Fruit fly (Drosophila melanogaster) whole organism, embryonic: Measurements from ENCODE around the gene ver.
A peak's percentile ranks its signal among the peaks of the same experiment; 100 is the strongest.

Source experiments
- Ada2b ChIP-seq: fragments of 200-800 bp; sonication (Bioruptor generic); IDR thresholded peaks from 2 replicates; pipeline ENCODE4 v1.3.6; 2022; ENCODE audit warnings: missing biosample characterization, missing genetic modification characterization
- Adf1 ChIP-seq: fragments of 200-800 bp; sonication (Bioruptor generic); IDR thresholded peaks from 2 replicates; pipeline ENCODE4 v1.3.6; 2022; ENCODE audit warnings: missing biosample characterization, missing genetic modification characterization
- Blimp-1 ChIP-seq: fragments of 200-800 bp; sonication (Bioruptor generic); optimal IDR thresholded peaks from 3 replicates; lab custom pipeline; 2018; ENCODE audit warnings: missing biosample characterization, missing genetic modification characterization, mild to moderate bottlenecking, moderate library complexity, missing genetic modification reagents
- CG10274 ChIP-seq: fragments of 200-800 bp; sonication (Bioruptor generic); optimal IDR thresholded peaks from 3 replicates; lab custom pipeline; 2017; ENCODE audit warnings: missing biosample characterization, mild to moderate bottlenecking, missing genetic modification characterization
- CG10565 ChIP-seq: fragments of 200-800 bp; sonication (Bioruptor generic); optimal IDR thresholded peaks from 3 replicates; lab custom pipeline; 2016; ENCODE audit warnings: missing biosample characterization, mild to moderate bottlenecking, missing genetic modification characterization
- CG10959 ChIP-seq: fragments of 200-800 bp; sonication (Bioruptor generic); IDR thresholded peaks from 2 replicates; pipeline ENCODE4 v1.3.6; 2022; ENCODE audit warnings: missing biosample characterization, missing genetic modification characterization
- CG11504 ChIP-seq: fragments of 200-800 bp; sonication (Bioruptor generic); optimal IDR thresholded peaks from 3 replicates; lab custom pipeline; 2019; ENCODE audit warnings: missing biosample characterization, mild to moderate bottlenecking, missing genetic modification characterization, moderate library complexity
- CG12769 ChIP-seq: fragments of 200-800 bp; sonication (Bioruptor generic); optimal IDR thresholded peaks from 2 replicates; lab custom pipeline; 2019; ENCODE audit warnings: missing biosample characterization, mild to moderate bottlenecking, missing genetic modification characterization, moderate library complexity
- CG12942 ChIP-seq: fragments of 200-800 bp; sonication (Bioruptor generic); optimal IDR thresholded peaks from 3 replicates; lab custom pipeline; 2016; ENCODE audit warnings: missing biosample characterization, missing genetic modification characterization
- CG14014 ChIP-seq: fragments of 200-800 bp; sonication (Bioruptor generic); IDR thresholded peaks from 2 replicates; pipeline ENCODE4 v1.3.6; 2022; ENCODE audit warnings: missing biosample characterization, missing genetic modification characterization
- CG1603 ChIP-seq: fragments of 200-800 bp; sonication (Bioruptor generic); optimal IDR thresholded peaks from 2 replicates; lab custom pipeline; 2019; ENCODE audit warnings: missing biosample characterization, mild to moderate bottlenecking, missing genetic modification characterization, moderate library complexity
- CG17568 ChIP-seq: fragments of 200-800 bp; sonication (Bioruptor generic); optimal IDR thresholded peaks from 2 replicates; lab custom pipeline; 2018; ENCODE audit warnings: missing biosample characterization, mild to moderate bottlenecking, missing genetic modification characterization, moderate library complexity
- CG17612 ChIP-seq: fragments of 200-800 bp; sonication (Bioruptor generic); IDR thresholded peaks from 2 replicates; pipeline ENCODE4 v1.3.6; 2022; ENCODE audit warnings: missing biosample characterization, missing genetic modification characterization
- CG1832 ChIP-seq: fragments of 200-800 bp; sonication (Bioruptor generic); optimal IDR thresholded peaks from 2 replicates; lab custom pipeline; 2017; ENCODE audit warnings: missing biosample characterization, mild to moderate bottlenecking, missing genetic modification characterization, inconsistent platforms
- CG18476 ChIP-seq: fragments of 200-800 bp; sonication (Bioruptor generic); optimal IDR thresholded peaks from 2 replicates; lab custom pipeline; 2016; ENCODE audit warnings: missing biosample characterization, mild to moderate bottlenecking, missing genetic modification characterization
- CG2120 ChIP-seq: fragments of 200-800 bp; sonication (Bioruptor generic); optimal IDR thresholded peaks from 3 replicates; lab custom pipeline; 2016; ENCODE audit warnings: missing biosample characterization, missing genetic modification characterization
- CG3407 ChIP-seq: fragments of 200-800 bp; sonication (Bioruptor generic); optimal IDR thresholded peaks from 2 replicates; lab custom pipeline; 2018; ENCODE audit warnings: missing biosample characterization, mild to moderate bottlenecking, missing genetic modification characterization
- CG4404 ChIP-seq: fragments of 200-800 bp; sonication (Bioruptor generic); IDR thresholded peaks from 2 replicates; pipeline ENCODE4 v1.3.6; 2022; ENCODE audit warnings: missing biosample characterization, missing genetic modification characterization
- CG4617 ChIP-seq: fragments of 200-800 bp; sonication (Bioruptor generic); optimal IDR thresholded peaks from 3 replicates; lab custom pipeline; 2016; ENCODE audit warnings: missing biosample characterization, missing genetic modification characterization, borderline replicate concordance
- CG6765 ChIP-seq: fragments of 200-800 bp; sonication (Bioruptor generic); optimal IDR thresholded peaks from 3 replicates; lab custom pipeline; 2017; ENCODE audit warnings: missing biosample characterization, mild to moderate bottlenecking, missing genetic modification characterization
- CG7357 ChIP-seq: fragments of 200-800 bp; sonication (Bioruptor generic); IDR thresholded peaks from 3 replicates; pipeline ENCODE4 v1.3.6; 2022; ENCODE audit warnings: missing biosample characterization, missing genetic modification characterization
- CG8765 ChIP-seq: fragments of 200-800 bp; sonication (Bioruptor generic); IDR thresholded peaks from 2 replicates; pipeline ENCODE4 v1.3.6; 2022; ENCODE audit warnings: missing biosample characterization, missing genetic modification characterization
- CG8924 ChIP-seq: fragments of 200-800 bp; optimal IDR thresholded peaks from 3 replicates; lab custom pipeline; 2019; ENCODE audit warnings: missing biosample characterization, mild to moderate bottlenecking, missing genetic modification characterization, moderate library complexity
- CG9609 ChIP-seq: fragments of 200-800 bp; sonication (Bioruptor generic); optimal IDR thresholded peaks from 3 replicates; lab custom pipeline; 2016; ENCODE audit warnings: missing biosample characterization, missing genetic modification characterization
- Drgx ChIP-seq: fragments of 200-800 bp; sonication (Bioruptor generic); IDR thresholded peaks from 2 replicates; pipeline ENCODE4 v1.3.6; 2022; ENCODE audit warnings: missing biosample characterization, missing genetic modification characterization
- GATAe ChIP-seq: fragments of 200-800 bp; sonication (Bioruptor generic); conservative IDR thresholded peaks from 2 replicates; pipeline ENCODE4 v1.3.6; 2022; ENCODE audit warnings: missing biosample characterization, missing genetic modification characterization
- H2.0 ChIP-seq: fragments of 200-800 bp; sonication (Bioruptor generic); IDR thresholded peaks from 2 replicates; pipeline ENCODE4 v1.3.6; 2022; ENCODE audit warnings: missing biosample characterization, missing genetic modification characterization
- HLHmδ ChIP-seq: fragments of 200-800 bp; sonication (Bioruptor generic); optimal IDR thresholded peaks from 2 replicates; lab custom pipeline; 2018; ENCODE audit warnings: missing biosample characterization, mild to moderate bottlenecking, missing genetic modification characterization, moderate library complexity
- MBD-R2 ChIP-seq: fragments of 200-800 bp; sonication (Bioruptor generic); IDR thresholded peaks from 2 replicates; pipeline ENCODE4 v1.3.6; 2022; ENCODE audit warnings: missing biosample characterization, missing genetic modification characterization
- Mrtf ChIP-seq: fragments of 200-800 bp; sonication (Bioruptor generic); IDR thresholded peaks from 3 replicates; pipeline ENCODE4 v1.3.6; 2022; ENCODE audit warnings: missing biosample characterization, missing genetic modification characterization
- Tbp ChIP-seq: fragments of >200 bp; optimal IDR thresholded peaks from 2 replicates; lab custom pipeline; 2018; ENCODE audit warnings: missing biosample characterization, missing genetic modification characterization
- ash1 ChIP-seq: fragments of 200-800 bp; sonication (Bioruptor generic); optimal IDR thresholded peaks from 2 replicates; lab custom pipeline; 2018; ENCODE audit warnings: missing biosample characterization, mild to moderate bottlenecking, missing genetic modification characterization
- cad ChIP-seq: fragments of >200 bp; optimal IDR thresholded peaks from 2 replicates; lab custom pipeline; 2017; ENCODE audit warnings: missing biosample characterization, missing genetic modification characterization
- ci ChIP-seq: fragments of 200-800 bp; sonication (Bioruptor generic); IDR thresholded peaks from 3 replicates; pipeline ENCODE4 v1.3.6; 2022; ENCODE audit warnings: missing biosample characterization, missing genetic modification characterization
- croc ChIP-seq: fragments of 200-800 bp; sonication (Bioruptor generic); conservative IDR thresholded peaks from 3 replicates; pipeline ENCODE4 v1.3.6; 2022; ENCODE audit warnings: missing biosample characterization, missing genetic modification characterization
- gce ChIP-seq: fragments of 200-800 bp; sonication (Bioruptor generic); IDR thresholded peaks from 3 replicates; pipeline ENCODE4 v1.3.6; 2022; ENCODE audit warnings: missing biosample characterization, missing genetic modification characterization
- gsb ChIP-seq: fragments of 200-800 bp; sonication (Bioruptor generic); IDR thresholded peaks from 2 replicates; pipeline ENCODE4 v1.3.6; 2022; ENCODE audit warnings: missing biosample characterization, missing genetic modification characterization
- gsb-n ChIP-seq: fragments of 200-800 bp; sonication (Bioruptor generic); optimal IDR thresholded peaks from 3 replicates; lab custom pipeline; 2018; ENCODE audit warnings: missing biosample characterization, mild to moderate bottlenecking, missing genetic modification characterization
- h ChIP-seq: fragments of >200 bp; optimal IDR thresholded peaks from 2 replicates; lab custom pipeline; 2017
- ham ChIP-seq: fragments of 200-800 bp; sonication (Bioruptor generic); IDR thresholded peaks from 2 replicates; pipeline ENCODE4 v1.3.6; 2022; ENCODE audit warnings: missing biosample characterization, missing genetic modification characterization
- jing ChIP-seq: fragments of 200-800 bp; sonication (Bioruptor generic); optimal IDR thresholded peaks from 2 replicates; lab custom pipeline; 2018; ENCODE audit warnings: missing biosample characterization, mild to moderate bottlenecking, missing genetic modification characterization
- kay ChIP-seq: fragments of 200-800 bp; sonication (Bioruptor generic); optimal IDR thresholded peaks from 2 replicates; lab custom pipeline; 2016; ENCODE audit warnings: missing biosample characterization, missing genetic modification characterization
- kni ChIP-seq: fragments of 200-800 bp; sonication (Bioruptor generic); optimal IDR thresholded peaks from 3 replicates; lab custom pipeline; 2017; ENCODE audit warnings: mild to moderate bottlenecking, missing biosample characterization, missing genetic modification reagents, missing genetic modification characterization
- lov ChIP-seq, 2 experiments: fragments of 200-800 bp in 1 of 2; fragments of >200 bp in 1 of 2; sonication (Bioruptor generic) in 1 of 2; IDR thresholded peaks in 1 of 2; optimal IDR thresholded peaks in 1 of 2; 2 replicates in 1 of 2; 3 replicates in 1 of 2; pipeline versions ENCODE4 v1.3.6 to Lab custom; 2017 to 2022; ENCODE audit warnings: missing biosample characterization in 1 of 2, missing genetic modification characterization in 1 of 2
- maf-S ChIP-seq: fragments of 200-800 bp; sonication (Bioruptor generic); optimal IDR thresholded peaks from 2 replicates; lab custom pipeline; 2016; ENCODE audit warnings: missing biosample characterization, missing genetic modification characterization
- nmo ChIP-seq: fragments of 200-800 bp; sonication (Bioruptor generic); optimal IDR thresholded peaks from 2 replicates; lab custom pipeline; 2018; ENCODE audit warnings: missing biosample characterization, mild to moderate bottlenecking, missing genetic modification characterization, moderate library complexity
- odd ChIP-seq: fragments of 200-800 bp; sonication (Bioruptor generic); optimal IDR thresholded peaks from 2 replicates; lab custom pipeline; 2017; ENCODE audit warnings: missing biosample characterization, mild to moderate bottlenecking, missing genetic modification characterization
- peb ChIP-seq: fragments of 200-800 bp; sonication (Bioruptor generic); IDR thresholded peaks from 2 replicates; pipeline ENCODE4 v1.3.6; 2022; ENCODE audit warnings: missing biosample characterization, missing genetic modification characterization
- psq ChIP-seq: fragments of 200-800 bp; sonication (Bioruptor generic); optimal IDR thresholded peaks from 2 replicates; lab custom pipeline; 2017; ENCODE audit warnings: missing biosample characterization, missing genetic modification characterization
- schlank ChIP-seq: fragments of 200-800 bp; sonication (Bioruptor generic); optimal IDR thresholded peaks from 2 replicates; lab custom pipeline; 2018; ENCODE audit warnings: missing biosample characterization, mild to moderate bottlenecking, missing genetic modification characterization
- zf30C ChIP-seq: fragments of 200-800 bp; sonication (Bioruptor generic); optimal IDR thresholded peaks from 3 replicates; lab custom pipeline; 2018; ENCODE audit warnings: missing biosample characterization, mild to moderate bottlenecking, missing genetic modification characterization

ver gene

DNA sequence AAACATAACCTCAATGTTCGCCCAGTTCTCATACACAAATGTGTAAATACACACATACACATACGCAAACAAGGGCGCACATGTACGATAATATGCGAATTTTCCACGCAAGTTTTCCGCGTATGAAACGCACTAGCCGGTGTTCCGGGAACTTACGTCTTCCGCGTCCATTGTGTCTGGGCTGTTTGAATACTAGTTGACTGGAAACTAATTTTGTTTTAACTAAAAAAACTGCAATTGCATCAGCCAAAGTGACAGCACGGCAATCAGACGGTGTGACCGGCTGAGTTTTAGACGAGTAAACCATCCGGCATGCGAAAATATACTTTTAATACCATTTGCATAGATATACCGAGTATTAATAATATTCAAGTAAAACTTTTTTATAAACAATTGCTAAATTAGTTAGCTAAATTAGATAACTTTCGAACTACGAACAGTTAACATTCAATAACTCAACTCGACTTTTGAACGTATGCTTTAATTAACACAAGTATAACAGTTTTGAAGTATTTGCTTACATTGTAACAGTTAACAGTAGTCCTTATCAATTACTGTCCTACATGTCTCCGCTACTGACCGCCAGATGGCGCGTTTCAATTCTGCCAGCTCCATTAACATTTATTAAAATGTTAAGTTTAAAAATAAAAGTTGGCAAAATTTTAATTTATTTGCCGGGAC, 2.8 kb downstream of the ver start, which contains the start of gene eIF2beta (continued):
- no peak for TF ChIP-seq CG7357 (GFP tag; lab: Robert Waterston, UW)
- TF ChIP-seq nmo (GFP tag; lab: Kevin White, UChicago), result peak; percentile 41
- TF ChIP-seq h (lab: Kevin White, UChicago), result no peak
- TF ChIP-seq ci (GFP tag; lab: Robert Waterston, UW), result peak; percentile 72
- TF ChIP-seq CG11504, result peak; percentile 42
- TF ChIP-seq CG2120, result peak; percentile 3
- no peak for TF ChIP-seq CG12769
- no peak for TF ChIP-seq schlank (tag; lab: Kevin White, UChicago)
- no peak for TF ChIP-seq gsb (GFP tag; lab: Robert Waterston, UW)
- TF ChIP-seq MBD-R2 (GFP tag; lab: Robert Waterston, UW), result peak; percentile 37; the same call in 1 of the 2 replicates
- no peak for TF ChIP-seq cad
- TF ChIP-seq gsb-n, result no peak
- no peak for TF ChIP-seq CG8765 (GFP tag; lab: Robert Waterston, UW)
- TF ChIP-seq ash1 (GFP tag; lab: Kevin White, UChicago), result no peak
- no peak for TF ChIP-seq Drgx (GFP tag; lab: Robert Waterston, UW)
- TF ChIP-seq GATAe (GFP tag; lab: Robert Waterston, UW), result no peak
- peak; percentile 37 for TF ChIP-seq CG1603 (tag; lab: Kevin White, UChicago)
- no peak for TF ChIP-seq CG12942
- TF ChIP-seq CG17568 (GFP tag; lab: Kevin White, UChicago), result no peak
- TF ChIP-seq kni (GFP tag; lab: Kevin White, UChicago), result peak; percentile 79
- TF ChIP-seq Blimp-1 (GFP tag; lab: Kevin White, UChicago), result peak; percentile 19
- TF ChIP-seq CG10274, result no peak
- TF ChIP-seq Adf1 (GFP tag; lab: Robert Waterston, UW), result no peak; the same call in 1 of the 2 replicates
- peak; percentile 64 for TF ChIP-seq CG4617
- no peak for TF ChIP-seq jing (GFP tag; lab: Kevin White, UChicago)
- peak; percentile 57 for TF ChIP-seq HLHmδ (GFP tag; lab: Kevin White, UChicago)
- TF ChIP-seq CG10565 (GFP tag; lab: Kevin White, UChicago), result no peak
- TF ChIP-seq CG17612 (GFP tag; lab: Robert Waterston, UW), result no peak
- no peak for TF ChIP-seq maf-S (GFP tag; lab: Kevin White, UChicago)
- TF ChIP-seq Mrtf, result no peak
- no peak for TF ChIP-seq peb
- no peak for TF ChIP-seq lov (optimal IDR thresholded peaks at IDR 0.05; lab: Kevin White, UChicago)
- TF ChIP-seq lov (GFP tag; IDR thresholded peaks at IDR 0.05; lab: Robert Waterston, UW), result no peak; the same call in 2 of the 3 replicates
- TF ChIP-seq H2.0 (GFP tag; lab: Robert Waterston, UW), result no peak
- peak; percentile 58 for TF ChIP-seq odd (GFP tag; lab: Kevin White, UChicago)
- TF ChIP-seq psq (GFP tag; lab: Kevin White, UChicago), result no peak
- TF ChIP-seq Ada2b (GFP tag; lab: Robert Waterston, UW), result no peak
- TF ChIP-seq CG9609 (GFP tag; lab: Kevin White, UChicago), result no peak
- peak; percentile 41 for TF ChIP-seq CG18476
- TF ChIP-seq ham (GFP tag; lab: Robert Waterston, UW), result no peak
- no peak for TF ChIP-seq CG10959
- TF ChIP-seq CG8924 (tag; lab: Kevin White, UChicago), result peak; percentile 57
- no peak for TF ChIP-seq CG3407 (GFP tag; lab: Kevin White, UChicago)
- TF ChIP-seq croc (GFP tag; lab: Robert Waterston, UW), result no peak
- peak; percentile 33 for TF ChIP-seq CG6765 (GFP tag; lab: Kevin White, UChicago)
- TF ChIP-seq CG1832 (GFP tag; lab: Kevin White, UChicago), result no peak
- TF ChIP-seq zf30C (GFP tag; lab: Kevin White, UChicago), result no peak
- TF ChIP-seq kay, result no peak
- TF ChIP-seq CG14014 (GFP tag; lab: Robert Waterston, UW), result no peak; the same call in 1 of the 2 replicates
- TF ChIP-seq gce (GFP tag; lab: Robert Waterston, UW), result 0 out of 3 replicates have a peak, but pooled peaks have one; percentile 39
- no peak for TF ChIP-seq Tbp (GFP tag; lab: Kevin White, UChicago)
- TF ChIP-seq CG4404 (GFP tag; lab: Robert Waterston, UW), result no peak
